Worm (Caenorhabditis elegans) whole organism, mixed stage, embryonic: ENCODE data around the gene idpc-2.

Source experiments
- M03D4.4 ChIP-seq: sonication (generic microtip); optimal IDR thresholded peaks from 2 replicates; lab custom pipeline; 2017; ENCODE audit warnings: mild to moderate bottlenecking, missing genetic modification characterization, missing compliant biosample characterization
- bed-3 ChIP-seq: fragments of 200-800 bp; sonication (Bioruptor generic); optimal IDR thresholded peaks from 3 replicates; lab custom pipeline; 2018; ENCODE audit warnings: mild to moderate bottlenecking, missing genetic modification characterization, moderate library complexity, missing compliant biosample characterization
- blmp-1 ChIP-seq: fragments of 150-350 bp; optimal IDR thresholded peaks from 2 replicates; lab custom pipeline; 2014; ENCODE audit warnings: missing biosample characterization, missing genetic modification characterization
- ceh-39 ChIP-seq: fragments of 150-350 bp; optimal IDR thresholded peaks from 2 replicates; lab custom pipeline; 2014; ENCODE audit warnings: missing biosample characterization, missing genetic modification characterization
- ceh-43 ChIP-seq: fragments of 200-800 bp; sonication (Bioruptor generic); optimal IDR thresholded peaks from 2 replicates; lab custom pipeline; 2018; ENCODE audit warnings: mild to moderate bottlenecking, missing genetic modification characterization, moderate library complexity, missing compliant biosample characterization
- ceh-83 ChIP-seq: fragments of 200-800 bp; sonication (Bioruptor generic); optimal IDR thresholded peaks from 2 replicates; lab custom pipeline; 2018; ENCODE audit warnings: mild to moderate bottlenecking, missing genetic modification characterization, missing compliant biosample characterization
- ces-1 ChIP-seq: fragments of 150-350 bp; optimal IDR thresholded peaks from 2 replicates; lab custom pipeline; 2014; ENCODE audit warnings: missing biosample characterization, missing genetic modification reagents, missing genetic modification characterization
- cnd-1 ChIP-seq: fragments of 200-800 bp; sonication (Bioruptor generic); optimal IDR thresholded peaks from 2 replicates; lab custom pipeline; 2018; ENCODE audit warnings: mild to moderate bottlenecking, missing genetic modification characterization, missing compliant biosample characterization
- drap-1 ChIP-seq: fragments of 200-800 bp; sonication (Bioruptor generic); optimal IDR thresholded peaks from 3 replicates; lab custom pipeline; 2018; ENCODE audit warnings: mild to moderate bottlenecking, missing genetic modification characterization, missing compliant biosample characterization
- elt-1 ChIP-seq: sonication (generic microtip); optimal IDR thresholded peaks from 2 replicates; lab custom pipeline; 2017; ENCODE audit warnings: missing genetic modification characterization, mild to moderate bottlenecking, missing compliant biosample characterization, antibody characterized with exemption, moderate library complexity, borderline replicate concordance; ENCODE audit not compliant: insufficient read depth
- elt-3 ChIP-seq: fragments of 150-350 bp; optimal IDR thresholded peaks from 2 replicates; lab custom pipeline; 2014; ENCODE audit warnings: missing biosample characterization, missing genetic modification characterization
- flh-1 ChIP-seq: fragments of 200-800 bp; sonication (Bioruptor generic); optimal IDR thresholded peaks from 2 replicates; lab custom pipeline; 2018; ENCODE audit warnings: mild to moderate bottlenecking, missing genetic modification characterization, moderate library complexity, missing compliant biosample characterization
- hlh-1 ChIP-seq: fragments of 150-350 bp; optimal IDR thresholded peaks from 2 replicates; lab custom pipeline; 2014; ENCODE audit warnings: missing biosample characterization, missing genetic modification reagents, missing genetic modification characterization
- lin-13 ChIP-seq: fragments of 150-350 bp; optimal IDR thresholded peaks from 2 replicates; lab custom pipeline; 2014; ENCODE audit warnings: missing biosample characterization, missing genetic modification characterization
- lin-32 ChIP-seq: fragments of 200-800 bp; sonication (Bioruptor generic); optimal IDR thresholded peaks from 2 replicates; lab custom pipeline; 2018; ENCODE audit warnings: mild to moderate bottlenecking, missing genetic modification characterization, missing compliant biosample characterization
- lsy-2 ChIP-seq: fragments of 150-350 bp; optimal IDR thresholded peaks from 2 replicates; lab custom pipeline; 2014; ENCODE audit warnings: missing biosample characterization, missing genetic modification characterization
- mab-5 ChIP-seq: fragments of 150-350 bp; optimal IDR thresholded peaks from 2 replicates; lab custom pipeline; 2014; ENCODE audit warnings: missing biosample characterization, missing genetic modification characterization
- mls-2 ChIP-seq: sonication (generic microtip); optimal IDR thresholded peaks from 2 replicates; lab custom pipeline; 2016; ENCODE audit warnings: mild to moderate bottlenecking, missing genetic modification characterization, moderate library complexity, missing compliant biosample characterization
- nhr-12 ChIP-seq: fragments of 150-350 bp; optimal IDR thresholded peaks from 2 replicates; lab custom pipeline; 2014; ENCODE audit warnings: missing biosample characterization, missing genetic modification characterization
- nhr-2 ChIP-seq: fragments of 150-350 bp; optimal IDR thresholded peaks from 2 replicates; lab custom pipeline; 2014; ENCODE audit warnings: missing biosample characterization, missing genetic modification characterization
- nhr-237 ChIP-seq: fragments of 150-350 bp; optimal IDR thresholded peaks from 2 replicates; lab custom pipeline; 2014; ENCODE audit warnings: missing biosample characterization, missing genetic modification characterization
- nhr-28 ChIP-seq: fragments of 150-350 bp; optimal IDR thresholded peaks from 2 replicates; lab custom pipeline; 2014; ENCODE audit warnings: missing biosample characterization, missing genetic modification characterization
- nhr-76 ChIP-seq: sonication (generic microtip); optimal IDR thresholded peaks from 2 replicates; lab custom pipeline; 2017; ENCODE audit warnings: missing biosample characterization, missing genetic modification characterization
- pha-4 ChIP-seq: fragments of 150-350 bp; optimal IDR thresholded peaks from 2 replicates; lab custom pipeline; 2018; ENCODE audit warnings: missing biosample characterization, missing genetic modification reagents, missing genetic modification characterization
- sem-2 ChIP-seq: fragments of 200-800 bp; sonication (Bioruptor generic); optimal IDR thresholded peaks from 2 replicates; lab custom pipeline; 2018; ENCODE audit warnings: mild to moderate bottlenecking, missing genetic modification characterization, missing compliant biosample characterization
- snpc-4 ChIP-seq: fragments of 150-350 bp; optimal IDR thresholded peaks from 2 replicates; lab custom pipeline; 2014; ENCODE audit warnings: missing biosample characterization, missing genetic modification characterization
- sptf-1 ChIP-seq: sonication (generic microtip); optimal IDR thresholded peaks from 2 replicates; lab custom pipeline; 2017; ENCODE audit warnings: mild to moderate bottlenecking, missing genetic modification characterization, moderate library complexity, missing compliant biosample characterization
- tbx-8 ChIP-seq: fragments of 200-800 bp; sonication (Bioruptor generic); optimal IDR thresholded peaks from 2 replicates; lab custom pipeline; 2018; ENCODE audit warnings: mild to moderate bottlenecking, missing genetic modification characterization, moderate library complexity, missing compliant biosample characterization
- unc-120 ChIP-seq: sonication (generic microtip); optimal IDR thresholded peaks from 2 replicates; lab custom pipeline; 2017; ENCODE audit warnings: missing genetic modification characterization, missing compliant biosample characterization; ENCODE audit not compliant: poor library complexity, severe bottlenecking
- unc-39 ChIP-seq: fragments of 150-350 bp; optimal IDR thresholded peaks from 2 replicates; lab custom pipeline; 2014; ENCODE audit warnings: missing biosample characterization, missing genetic modification characterization
- unc-62 ChIP-seq: fragments of 150-350 bp; optimal IDR thresholded peaks from 2 replicates; lab custom pipeline; 2014; ENCODE audit warnings: missing biosample characterization, missing genetic modification reagents, missing genetic modification characterization
- zip-8 ChIP-seq: fragments of 150-350 bp; optimal IDR thresholded peaks from 2 replicates; lab custom pipeline; 2014; ENCODE audit warnings: missing biosample characterization, missing genetic modification characterization
- ztf-11 ChIP-seq: fragments of 150-350 bp; optimal IDR thresholded peaks from 2 replicates; lab custom pipeline; 2014; ENCODE audit warnings: missing biosample characterization, missing genetic modification characterization

idpc-2 gene

DNA sequence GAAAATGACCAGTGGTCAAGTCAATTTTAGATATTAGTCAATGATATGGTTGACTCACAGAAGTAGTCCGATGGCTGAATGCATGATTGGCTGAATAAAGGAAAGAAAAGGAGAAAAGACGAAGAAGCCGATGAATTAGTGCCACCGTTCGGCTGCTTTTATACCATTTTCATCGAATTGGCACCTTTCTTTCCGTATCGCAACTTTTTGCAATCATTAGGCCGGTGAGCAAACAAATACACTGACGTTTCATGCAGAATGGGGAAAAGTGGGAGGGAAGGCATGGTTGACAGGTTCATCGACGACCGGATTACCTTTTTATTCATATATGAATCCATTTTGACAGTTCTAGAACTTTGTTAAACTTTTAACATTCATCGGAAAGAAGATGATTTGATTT is at the start of gene idpc-2:
Gene idpc-2, minus strand, starts transcription at position 101 of the 400 bp plus-strand sequence.
- no peak for TF ChIP-seq unc-39
- TF ChIP-seq nhr-12 (tag; lab: Kevin White, UChicago) = no peak
- TF ChIP-seq pha-4 (tag; lab: Kevin White, UChicago) = no peak
- no peak for TF ChIP-seq sem-2 (GFP tag; lab: Kevin White, UChicago)
- TF ChIP-seq lin-13 (tag; lab: Kevin White, UChicago) = no peak
- no peak for TF ChIP-seq snpc-4 (tag; lab: Kevin White, UChicago)
- TF ChIP-seq ztf-11 = no peak
- TF ChIP-seq zip-8 (tag; lab: Kevin White, UChicago) = no peak
- no peak for TF ChIP-seq ceh-39
- TF ChIP-seq flh-1 (GFP tag; lab: Kevin White, UChicago) = no peak
- no peak for TF ChIP-seq lsy-2 (tag; lab: Kevin White, UChicago)
- TF ChIP-seq unc-62 (GFP tag; lab: Kevin White, UChicago) = no peak
- TF ChIP-seq elt-1 = no peak
- no peak for TF ChIP-seq elt-3 (tag; lab: Kevin White, UChicago)

DNA sequence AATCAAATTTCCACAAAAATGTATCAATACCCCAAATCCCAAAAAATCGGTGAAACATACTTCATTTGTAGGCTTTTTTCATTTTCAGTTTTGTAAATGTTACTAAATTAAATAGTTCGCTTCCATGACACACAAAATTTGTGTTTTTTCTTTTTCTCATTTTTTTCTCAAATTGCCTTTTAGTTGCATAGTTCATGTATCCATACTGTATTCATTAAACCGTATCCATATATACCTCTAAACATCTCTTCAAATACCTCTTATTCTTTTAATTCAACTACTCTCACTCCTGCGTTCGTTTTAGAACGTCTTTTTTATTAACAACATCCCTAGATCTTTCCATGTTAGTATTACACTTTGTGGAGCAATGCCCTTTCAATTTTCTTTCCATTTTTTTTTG is 49.6 kb upstream of the idpc-2 start:
- TF ChIP-seq elt-1 = no peak
- no peak for TF ChIP-seq ceh-43 (GFP tag; lab: Kevin White, UChicago)
- TF ChIP-seq nhr-237 (tag; lab: Kevin White, UChicago) = no peak
- TF ChIP-seq blmp-1 (tag; lab: Kevin White, UChicago) = no peak
- no peak for TF ChIP-seq lin-13 (tag; lab: Kevin White, UChicago)
- TF ChIP-seq hlh-1 (tag; lab: Kevin White, UChicago) = no peak
- no peak for TF ChIP-seq flh-1 (GFP tag; lab: Kevin White, UChicago)
- no peak for TF ChIP-seq unc-39
- TF ChIP-seq lin-32 (GFP tag; lab: Kevin White, UChicago) = no peak

DNA sequence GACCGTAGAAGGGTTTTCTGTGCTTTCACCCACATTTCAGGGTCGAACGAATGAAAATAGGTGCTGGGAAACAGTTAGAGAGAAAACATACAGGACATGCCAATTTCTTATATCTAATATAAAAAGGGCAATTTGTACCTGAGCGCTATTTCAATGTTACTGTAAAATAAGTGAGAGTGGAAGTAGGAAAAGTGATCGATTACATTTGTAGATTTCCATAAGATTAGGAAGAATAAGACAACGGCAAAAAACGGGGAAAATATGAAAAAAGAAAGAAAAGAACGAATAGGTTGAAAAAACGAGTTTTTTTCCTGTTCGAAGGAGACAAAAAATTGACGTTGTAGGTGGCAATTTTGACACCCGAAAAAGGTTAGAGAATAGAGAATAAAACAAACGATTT is 47.1 kb upstream of the idpc-2 start:
- no peak for TF ChIP-seq unc-62 (GFP tag; lab: Kevin White, UChicago)
- peak; percentile 50 for TF ChIP-seq blmp-1 (tag; lab: Kevin White, UChicago)
- TF ChIP-seq nhr-237 (tag; lab: Kevin White, UChicago) = no peak
- TF ChIP-seq, all 35 proteins: peak for 1

DNA sequence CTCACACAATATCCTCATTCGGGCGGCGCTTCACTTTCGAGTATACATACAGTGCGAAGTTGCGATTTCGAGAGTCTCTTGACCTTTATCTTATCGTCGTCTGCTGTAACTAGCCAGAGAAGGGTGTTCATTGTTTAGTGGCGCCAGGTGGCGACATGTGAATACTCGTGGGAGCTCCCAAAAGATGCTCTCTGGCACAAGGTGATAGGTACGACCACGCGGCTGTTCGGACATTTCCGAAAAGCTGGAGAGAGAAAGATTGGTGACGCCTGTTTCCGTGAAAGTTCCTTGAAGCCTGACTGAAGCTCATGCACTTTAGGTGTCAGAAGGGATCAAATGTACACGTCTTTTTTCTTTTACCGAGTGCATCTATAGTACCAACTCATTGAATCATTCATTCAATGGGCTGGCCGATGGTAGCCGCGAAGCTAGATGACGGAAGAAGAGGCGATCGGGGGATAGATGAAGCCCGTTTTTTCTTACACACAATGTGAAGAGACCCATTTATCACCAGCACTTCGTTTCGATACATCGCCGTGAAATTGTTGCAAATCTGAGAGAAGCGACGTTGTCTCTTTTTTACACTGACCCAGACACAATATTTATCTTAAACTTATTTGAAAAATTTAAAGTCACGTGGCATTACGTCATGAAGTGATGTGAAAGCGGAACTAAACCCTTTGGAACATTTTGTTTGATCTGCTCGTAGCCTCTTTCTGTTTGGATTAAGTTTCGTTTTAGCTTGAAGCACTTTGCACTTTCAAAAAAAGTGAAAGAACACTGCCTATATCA is 46.3 kb upstream of the idpc-2 start:
- TF ChIP-seq unc-62 (GFP tag; lab: Kevin White, UChicago) (peak; percentile 22), nhr-28 (tag; lab: Kevin White, UChicago) (no peak), hlh-1 (tag; lab: Kevin White, UChicago) (peak; percentile 89), unc-120 (tag; lab: Kevin White, UChicago) (peak; percentile 76)

DNA sequence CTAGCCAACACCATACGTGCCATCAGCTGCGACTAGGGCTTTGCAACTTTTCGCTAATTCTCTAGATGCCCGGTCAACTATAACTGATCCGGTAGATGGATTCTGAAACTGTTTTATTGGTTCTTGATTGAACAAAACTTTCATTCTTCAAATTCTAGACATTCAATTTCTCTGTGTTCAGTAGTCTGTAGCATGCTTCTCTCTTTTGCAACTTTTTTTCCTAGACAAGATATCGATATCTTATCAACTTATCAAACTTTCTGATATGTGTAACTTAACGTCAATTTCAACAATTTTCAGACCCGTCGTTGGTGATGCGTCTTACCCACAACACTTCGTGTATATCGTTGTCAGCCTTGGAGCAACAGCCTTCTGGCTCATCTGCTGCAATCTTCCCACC is 44.7 kb upstream of the idpc-2 start, which contains the start of gene ZC190.4:
Gene ZC190.4, plus strand, starts transcription at position 301 of the 400 bp plus-strand sequence.
- TF ChIP-seq nhr-28 (tag; lab: Kevin White, UChicago) = no peak
- TF ChIP-seq nhr-2 (tag; lab: Kevin White, UChicago) = no peak
- no peak for TF ChIP-seq mls-2 (tag; lab: Kevin White, UChicago)
- TF ChIP-seq ztf-11 = no peak
- TF ChIP-seq sem-2 (GFP tag; lab: Kevin White, UChicago) = no peak
- no peak for TF ChIP-seq ces-1

DNA sequence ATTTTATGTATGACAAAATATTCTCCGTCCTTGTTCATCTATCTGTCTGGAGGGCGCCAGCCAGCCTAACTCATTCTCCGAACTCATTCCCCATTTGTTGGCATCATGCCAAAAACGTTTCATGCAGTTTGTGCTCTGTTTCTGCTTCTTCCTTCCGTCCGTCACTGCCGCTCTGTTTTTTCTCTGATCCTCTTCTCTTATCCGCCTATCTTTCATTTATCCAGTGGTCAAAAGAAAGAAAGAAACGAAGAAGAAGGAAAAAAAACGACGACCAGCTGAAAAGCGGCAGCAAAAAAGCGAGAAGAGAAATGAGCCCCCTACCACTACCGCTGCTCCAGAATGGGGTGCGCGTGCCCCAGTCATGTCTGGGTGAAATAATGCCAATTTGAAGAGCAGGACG is 41.9 kb upstream of the idpc-2 start:
- TF ChIP-seq blmp-1 (tag; lab: Kevin White, UChicago) (no peak), sem-2 (GFP tag; lab: Kevin White, UChicago) (no peak), nhr-2 (tag; lab: Kevin White, UChicago) (no peak), lsy-2 (tag; lab: Kevin White, UChicago) (no peak), tbx-8 (GFP tag; lab: Kevin White, UChicago) (no peak), bed-3 (no peak), ceh-83 (GFP tag; lab: Kevin White, UChicago) (no peak), ceh-43 (GFP tag; lab: Kevin White, UChicago) (no peak), nhr-76 (tag; lab: Kevin White, UChicago) (no peak), elt-1 (no peak), drap-1 (GFP tag; lab: Kevin White, UChicago) (no peak), sptf-1 (no peak), cnd-1 (no peak), snpc-4 (tag; lab: Kevin White, UChicago) (no peak), nhr-12 (tag; lab: Kevin White, UChicago) (no peak), hlh-1 (tag; lab: Kevin White, UChicago) (no peak), mab-5 (tag; lab: Kevin White, UChicago) (no peak), M03D4.4 (tag; lab: Kevin White, UChicago) (no peak)
